Worm (Caenorhabditis elegans) whole organism, midembryonic: ENCODE results near the gene T05C3.2.

ENCODE experiments used
- flt-1 ChIP-seq: fragments of 200-800 bp; sonication (Bioruptor generic); IDR thresholded peaks from 2 replicates; pipeline ENCODE4 v1.3.6; 2022; ENCODE audit warnings: missing genetic modification characterization, missing compliant biosample characterization
- med-1 ChIP-seq: sonication (generic microtip); optimal IDR thresholded peaks from 2 replicates; lab custom pipeline; 2017; ENCODE audit warnings: missing genetic modification characterization, mild to moderate bottlenecking, missing compliant biosample characterization, antibody characterized with exemption, missing genetic modification reagents; ENCODE audit not compliant: insufficient read depth
- ref-1 ChIP-seq: fragments of 200-800 bp; sonication (Bioruptor generic); conservative IDR thresholded peaks from 2 replicates; pipeline ENCODE4 v1.3.6; 2022; ENCODE audit warnings: missing genetic modification reagents, missing genetic modification characterization, missing compliant biosample characterization

- TF ChIP-seq ref-1 (GFP tag; lab: Robert Waterston, UW), result no peak
- no peak for TF ChIP-seq med-1 (GFP tag; lab: Kevin White, UChicago)
- TF ChIP-seq flt-1 (GFP tag; lab: Robert Waterston, UW), result no peak
Observed at ce11 chrV:5487180-5487579, 6.4 kb upstream of the T05C3.2 start.
